Fruit fly (Drosophila melanogaster): ENCODE results near the gene CG34283.

DNA sequence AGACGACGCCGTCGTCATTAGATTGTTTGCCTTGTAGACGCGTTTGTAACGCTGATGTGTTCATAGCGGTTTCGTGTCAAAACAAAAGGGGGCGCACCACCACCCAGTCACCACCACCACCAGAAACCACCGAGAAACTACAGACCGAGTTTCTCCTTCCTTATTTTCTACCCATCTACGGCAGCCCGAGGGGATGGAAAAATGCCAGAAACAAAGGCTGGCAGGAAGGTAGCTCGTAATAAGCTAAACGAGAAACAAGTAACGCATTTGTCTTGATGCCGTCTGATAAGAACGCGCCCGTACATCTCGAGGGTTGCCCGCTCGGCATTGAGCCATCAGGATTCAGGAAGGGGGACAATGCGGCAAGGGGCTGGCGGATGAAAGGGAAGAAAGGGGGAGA, 14.9 kb downstream of the CG34283 start:
- no peak for TF ChIP-seq CTCF (optimal IDR thresholded peaks at IDR 0.05)
- no peak for TF ChIP-seq CG8478 (optimal IDR thresholded peaks at IDR 0.05)
